Worm (Caenorhabditis elegans): Measurements from ENCODE around the gene dab-1.

The dab-1 gene

ce11 chrII:8209476-8209875, 12.7 kb upstream of the dab-1 start, which contains the start of gene M110.8:
M110.8 (minus strand) TSS chrII:8209576.
- TF ChIP-seq arid-1 (GFP tag; conservative IDR thresholded peaks at IDR 0.05) (no peak), zfp-3 (GFP tag; conservative IDR thresholded peaks at IDR 0.05) (no peak), sdz-12 (GFP tag; optimal IDR thresholded peaks at IDR 0.05) (no peak), ZK546.5 (tag; optimal IDR thresholded peaks at IDR 0.05) (no peak)

ce11 chrII:8212680-8213079, 9.5 kb upstream of the dab-1 start, which contains the start of gene twk-3:
twk-3 (minus strand) TSS chrII:8212780.
- TF ChIP-seq nhr-237 (tag; optimal IDR thresholded peaks at IDR 0.05) (no peak), skn-1 (tag; optimal IDR thresholded peaks at IDR 0.05) (no peak), mep-1 (tag; optimal IDR thresholded peaks at IDR 0.05) (no peak), F10B5.3 (tag; optimal IDR thresholded peaks at IDR 0.05) (no peak), attf-4 (tag; optimal IDR thresholded peaks at IDR 0.05) (no peak)

- TF ChIP-seq unc-62 (GFP tag; optimal IDR thresholded peaks at IDR 0.05 in 1 of 2) (peak in 1 of 2 experiments; percentile 71), unc-62 (tag; optimal IDR thresholded peaks at IDR 0.05) (no peak), dmd-9 (GFP tag; IDR thresholded peaks at IDR 0.05) (no peak), Y75B8A.6 (GFP tag; IDR thresholded peaks at IDR 0.05) (no peak), lsy-2 (tag; optimal IDR thresholded peaks at IDR 0.05) (no peak), nhr-11 (tag; optimal IDR thresholded peaks at IDR 0.05) (no peak), aha-1 (tag) (peak; percentile 6)
Observed at ce11 chrII:8214367-8214766, 7.8 kb upstream of the dab-1 start, which contains the start of gene M110.10. M110.10 (minus strand) TSS chrII:8214467.

- no peak for TF ChIP-seq php-3 (GFP tag; IDR thresholded peaks at IDR 0.05)
- no peak for TF ChIP-seq Y48G9A.11 (GFP tag; IDR thresholded peaks at IDR 0.05)
- peak; percentile 23 for TF ChIP-seq unc-130 (GFP tag; optimal IDR thresholded peaks at IDR 0.05)
- no peak for TF ChIP-seq ceh-20 (GFP tag; IDR thresholded peaks at IDR 0.05)
- no peak for TF ChIP-seq fos-1 (tag; optimal IDR thresholded peaks at IDR 0.05)
- TF ChIP-seq arid-1 (GFP tag; conservative IDR thresholded peaks at IDR 0.05), result no peak
- no peak for TF ChIP-seq daf-12 (tag; optimal IDR thresholded peaks at IDR 0.05)
- TF ChIP-seq ztf-7 (tag; optimal IDR thresholded peaks at IDR 0.05), result no peak
- TF ChIP-seq nhr-237 (tag; optimal IDR thresholded peaks at IDR 0.05), result no peak
- no peak for TF ChIP-seq F49E8.2 (tag; optimal IDR thresholded peaks at IDR 0.05; ENCODE audit: borderline replicate concordance)
- no peak for TF ChIP-seq unc-39 (tag; optimal IDR thresholded peaks at IDR 0.05)
- no peak for TF ChIP-seq vab-7 (GFP tag; IDR thresholded peaks at IDR 0.05)
- no peak for TF ChIP-seq nhr-76 (tag; optimal IDR thresholded peaks at IDR 0.05)
- no peak for TF ChIP-seq madf-5 (GFP tag; IDR thresholded peaks at IDR 0.05)
- no peak for TF ChIP-seq Y75B8A.6 (GFP tag; IDR thresholded peaks at IDR 0.05)
- TF ChIP-seq hif-1 (tag; optimal IDR thresholded peaks at IDR 0.05), result no peak
- TF ChIP-seq ceh-32 (tag; optimal IDR thresholded peaks at IDR 0.05; ENCODE audit: poor library complexity), result no peak
- TF ChIP-seq mdt-29 (GFP tag; IDR thresholded peaks at IDR 0.05), result no peak
- TF ChIP-seq nhr-102 (tag; optimal IDR thresholded peaks at IDR 0.05), result no peak
- no peak for TF ChIP-seq zip-2 (tag; optimal IDR thresholded peaks at IDR 0.05)
- peak; percentile 53 for TF ChIP-seq dpl-1 (GFP tag; optimal IDR thresholded peaks at IDR 0.05)
- no peak for TF ChIP-seq nhr-77 (tag; optimal IDR thresholded peaks at IDR 0.05)
- no peak for TF ChIP-seq pha-4 (GFP tag; IDR thresholded peaks at IDR 0.05)
- no peak for TF ChIP-seq pha-4 (tag; optimal IDR thresholded peaks at IDR 0.05)
- TF ChIP-seq madf-9 (GFP tag; conservative IDR thresholded peaks at IDR 0.05), result no peak
- no peak for TF ChIP-seq egl-27 (tag; optimal IDR thresholded peaks at IDR 0.05)
- TF ChIP-seq daf-8 (GFP tag; IDR thresholded peaks at IDR 0.05), result no peak
- no peak for TF ChIP-seq ZK546.5 (tag; optimal IDR thresholded peaks at IDR 0.05)
- no peak for TF ChIP-seq lin-39 (tag; optimal IDR thresholded peaks at IDR 0.05)
- no peak for TF ChIP-seq lin-13 (GFP tag; optimal IDR thresholded peaks at IDR 0.05)
- TF ChIP-seq unc-62 (GFP tag; optimal IDR thresholded peaks at IDR 0.05 in 1 of 2), result no peak
- no peak for TF ChIP-seq unc-62 (tag; optimal IDR thresholded peaks at IDR 0.05)
- no peak for TF ChIP-seq zag-1 (tag; optimal IDR thresholded peaks at IDR 0.05)
- no peak for TF ChIP-seq ZK337.2 (GFP tag; IDR thresholded peaks at IDR 0.05)
- peak; percentile 38 for TF ChIP-seq mep-1 (tag; optimal IDR thresholded peaks at IDR 0.05)
- TF ChIP-seq ceh-44 (GFP tag; IDR thresholded peaks at IDR 0.05), result no peak
- no peak for TF ChIP-seq ces-1 (GFP tag; optimal IDR thresholded peaks at IDR 0.05)
- TF ChIP-seq sdz-12 (GFP tag; optimal IDR thresholded peaks at IDR 0.05), result no peak
- no peak for TF ChIP-seq set-16 (GFP tag; IDR thresholded peaks at IDR 0.05)
Observed at ce11 chrII:8216433-8216832, 5.8 kb upstream of the dab-1 start, which contains the start of gene M110.3. M110.3 (minus strand) TSS chrII:8216616.

Measured in whole organism, L4 larva.